Worm (Caenorhabditis elegans) whole organism, young adult: ENCODE data around the gene icl-1.

ENCODE experiments used
- T26A5.8 ChIP-seq: sonication (generic microtip); optimal IDR thresholded peaks from 2 replicates; lab custom pipeline; 2016; ENCODE audit warnings: missing genetic modification characterization, missing compliant biosample characterization
- dpl-1 ChIP-seq: fragments of 150-350 bp; optimal IDR thresholded peaks from 2 replicates; lab custom pipeline; 2014; ENCODE audit warnings: missing biosample characterization, missing genetic modification reagents, missing genetic modification characterization
- ekl-4 ChIP-seq: fragments of 200-800 bp; sonication (Bioruptor generic); IDR thresholded peaks from 2 replicates; pipeline ENCODE4 v1.3.6; 2022; ENCODE audit warnings: missing genetic modification reagents, missing genetic modification characterization, missing compliant biosample characterization
- nfyb-1 ChIP-seq: fragments of 200-800 bp; sonication (Bioruptor generic); IDR thresholded peaks from 2 replicates; pipeline ENCODE4 v1.3.6; 2022; ENCODE audit warnings: missing genetic modification reagents, missing genetic modification characterization, missing compliant biosample characterization

DNA sequence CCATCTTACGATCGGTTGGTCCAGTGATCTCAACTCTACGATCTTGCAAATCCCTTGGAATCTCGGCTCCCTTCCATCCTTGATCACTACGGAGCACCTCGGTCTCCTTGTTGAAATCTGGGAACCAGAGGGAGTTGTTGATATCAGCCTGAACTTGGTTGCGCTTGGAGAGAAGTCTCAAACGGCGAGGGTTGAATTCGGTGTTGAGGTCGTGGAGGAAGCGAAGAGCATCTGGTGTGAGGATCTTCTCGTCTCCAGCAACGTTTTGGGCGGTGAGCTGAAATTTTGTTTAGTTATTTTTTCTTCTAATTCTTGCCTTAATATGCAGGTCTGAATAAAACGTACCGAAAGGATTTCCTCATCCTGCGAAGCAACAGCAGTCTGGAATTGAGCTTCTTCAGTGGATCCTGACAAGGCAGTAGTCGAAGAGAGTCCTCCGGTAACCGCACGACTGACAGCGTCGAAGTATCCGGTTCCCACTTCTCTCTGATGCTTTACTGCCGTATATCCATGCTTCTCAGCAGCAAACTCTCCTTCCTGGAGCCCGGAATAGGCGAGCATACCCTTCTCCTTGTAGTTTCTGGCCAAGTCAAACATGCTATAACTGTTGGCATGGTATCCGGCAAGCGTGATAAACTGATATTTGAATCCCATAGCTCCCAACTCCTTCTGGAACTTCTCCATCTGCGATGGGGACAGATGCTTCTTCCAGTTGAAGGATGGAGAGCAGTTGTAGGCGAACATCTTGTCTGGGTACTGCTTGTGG, 1.8 kb downstream of the icl-1 start:
- TF ChIP-seq ekl-4 (GFP tag; lab: Robert Waterston, UW) (no peak; the same call in 1 of the 2 replicates), T26A5.8 (tag; lab: Kevin White, UChicago) (no peak), dpl-1 (no peak), nfyb-1 (GFP tag; lab: Robert Waterston, UW) (no peak; the same call in none of the 2 replicates)
